Worm (Caenorhabditis elegans) whole organism, early embryonic: ENCODE results near the gene Y38H6C.15.

Experiments used
- aly-1 ChIP-seq: sonication (generic microtip); optimal IDR thresholded peaks from 2 replicates; lab custom pipeline; 2016; ENCODE audit warnings: missing genetic modification characterization, missing compliant biosample characterization
- hnd-1 ChIP-seq: sonication (generic microtip); optimal IDR thresholded peaks from 2 replicates; lab custom pipeline; 2016; ENCODE audit warnings: missing genetic modification characterization, missing compliant biosample characterization
- scrt-1 ChIP-seq: fragments of 200-800 bp; sonication (Bioruptor generic); IDR thresholded peaks from 2 replicates; pipeline ENCODE4 v1.3.6; 2022; ENCODE audit warnings: missing genetic modification characterization, missing compliant biosample characterization

DNA sequence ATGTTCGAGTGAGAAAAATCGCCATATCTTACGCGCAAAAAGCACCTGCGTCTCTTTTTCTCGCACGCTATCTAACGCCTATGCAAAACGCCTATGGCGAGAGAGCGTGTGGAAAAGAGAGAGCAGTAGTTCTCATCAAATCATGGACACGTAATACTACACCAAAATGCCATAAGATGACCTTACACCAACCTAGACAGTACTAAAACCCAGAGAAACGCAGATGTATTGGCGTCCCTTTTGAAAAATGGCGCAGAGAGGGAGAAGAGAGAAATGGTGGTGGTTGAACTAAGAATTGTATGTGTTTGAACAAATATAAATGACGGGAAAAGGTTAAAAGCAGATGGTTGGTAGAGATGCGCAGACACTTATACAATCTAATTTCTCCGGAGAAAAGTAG is 2.9 kb upstream of the Y38H6C.15 start, which contains the start of gene Y38H6C.16:
- no peak for TF ChIP-seq hnd-1
- no peak for TF ChIP-seq aly-1
- no peak for TF ChIP-seq scrt-1 (GFP tag; lab: Robert Waterston, UW)
